Fruit fly (Drosophila melanogaster): Measurements from ENCODE around the gene Ran.

dm6 chrX:11147553-11148067 lies 906 bp downstream of the Ran start:
- no peak for TF ChIP-seq ssp (GFP tag; IDR thresholded peaks at IDR 0.05)
- no peak for TF ChIP-seq bowl (GFP tag; IDR thresholded peaks at IDR 0.05)
- no peak for TF ChIP-seq Sry-δ (GFP tag; optimal IDR thresholded peaks at IDR 0.05)

Data from whole organism, embryonic.